In genomic region chr3R:5672658-5673217, dm6 we compare ENCODE assay signal across 4 fruit fly cellular contexts.
TF ChIP-seq lines count a peak whose summit lies in the region.

No protein-coding gene starts in this region.

TF ChIP-seq in whole organism, adult, 20 proteins besides CTCF, POLR2A, EP300 and RAD21 (continued from another document):
- TF ChIP-seq CG1620 (GFP tag; optimal IDR thresholded peaks at IDR 0.05; lab: Kevin White, UChicago) (no peak), bab1 (GFP tag; optimal IDR thresholded peaks at IDR 0.05; lab: Kevin White, UChicago) (peak; percentile 67)

TF ChIP-seq in whole organism, embryonic, 481 proteins besides CTCF, POLR2A, EP300 and RAD21 (continued from another document and continues in another):
- peak; percentile 19 for TF ChIP-seq Myb (GFP tag; optimal IDR thresholded peaks at IDR 0.05; lab: Kevin White, UChicago)
- no peak for TF ChIP-seq Abd-B (GFP tag; optimal IDR thresholded peaks at IDR 0.05; lab: Kevin White, UChicago)
- TF ChIP-seq ro (GFP tag; IDR thresholded peaks at IDR 0.05; lab: Robert Waterston, UW) = no peak
- TF ChIP-seq CG32767 (GFP tag; IDR thresholded peaks at IDR 0.05; lab: Robert Waterston, UW) = peak; percentile 48; the same call in 1 of the 2 replicates
- TF ChIP-seq CG14667 (GFP tag; IDR thresholded peaks at IDR 0.05; lab: Robert Waterston, UW) = no peak
- peak; percentile 48 for TF ChIP-seq CG7786 (GFP tag; optimal IDR thresholded peaks at IDR 0.05; lab: Kevin White, UChicago)
- no peak for TF ChIP-seq Gug (GFP tag; IDR thresholded peaks at IDR 0.05; lab: Robert Waterston, UW)
- TF ChIP-seq CG16779 (GFP tag; IDR thresholded peaks at IDR 0.05; lab: Robert Waterston, UW) = no peak
- peak; percentile 87 for TF ChIP-seq CG1529 (GFP tag; optimal IDR thresholded peaks at IDR 0.05; lab: Kevin White, UChicago)
- no peak for TF ChIP-seq gfzf (GFP tag; optimal IDR thresholded peaks at IDR 0.05; lab: Kevin White, UChicago)
- peak; percentile 62 for TF ChIP-seq CG8281 (tag; optimal IDR thresholded peaks at IDR 0.05; lab: Kevin White, UChicago)
- TF ChIP-seq zen2 (GFP tag; IDR thresholded peaks at IDR 0.05; lab: Robert Waterston, UW; ENCODE audit: partially characterized antibody) = no peak
- TF ChIP-seq Dfd (GFP tag; optimal IDR thresholded peaks at IDR 0.05; lab: Kevin White, UChicago) = no peak
- peak; percentile 75 for TF ChIP-seq run (tag; optimal IDR thresholded peaks at IDR 0.05; lab: Kevin White, UChicago)
- TF ChIP-seq Tbp (GFP tag; optimal IDR thresholded peaks at IDR 0.05; lab: Kevin White, UChicago) = no peak
- TF ChIP-seq CG12104 (GFP tag; optimal IDR thresholded peaks at IDR 0.05; lab: Kevin White, UChicago) = peak; percentile 76
- TF ChIP-seq Scr (GFP tag; IDR thresholded peaks at IDR 0.05; lab: Robert Waterston, UW; ENCODE audit: partially characterized antibody) = peak; percentile 33
- no peak for TF ChIP-seq CG9215 (GFP tag; IDR thresholded peaks at IDR 0.05; lab: Robert Waterston, UW)
- 0 out of 2 replicates have a peak, but pooled peaks have one; percentile 33 for TF ChIP-seq CG7372 (GFP tag; IDR thresholded peaks at IDR 0.05; lab: Robert Waterston, UW)
- TF ChIP-seq bab2 (GFP tag; optimal IDR thresholded peaks at IDR 0.05; lab: Kevin White, UChicago) = peak; percentile 77
- TF ChIP-seq CG18764 (GFP tag; optimal IDR thresholded peaks at IDR 0.05; lab: Kevin White, UChicago) = peak; percentile 74
- TF ChIP-seq CG33213 (GFP tag; optimal IDR thresholded peaks at IDR 0.05; lab: Kevin White, UChicago) = peak; percentile 68
- no peak for TF ChIP-seq Elba2 (GFP tag; optimal IDR thresholded peaks at IDR 0.05; lab: Kevin White, UChicago)
- peak; percentile 55 to 82 for TF ChIP-seq bsh (GFP tag; optimal IDR thresholded peaks at IDR 0.05; lab: Kevin White, UChicago)
- TF ChIP-seq CG1832 (GFP tag; optimal IDR thresholded peaks at IDR 0.05; lab: Kevin White, UChicago) = no peak
- no peak for TF ChIP-seq abd-A (tag; optimal IDR thresholded peaks at IDR 0.05; lab: Kevin White, UChicago)
- TF ChIP-seq Nf-YB (GFP tag; optimal IDR thresholded peaks at IDR 0.05; lab: Kevin White, UChicago) = peak; percentile 73
- TF ChIP-seq cwo (GFP tag; optimal IDR thresholded peaks at IDR 0.05; lab: Kevin White, UChicago) = peak; percentile 95
- TF ChIP-seq gem (tag; optimal IDR thresholded peaks at IDR 0.05; lab: Kevin White, UChicago) = peak; percentile 73
- no peak for TF ChIP-seq CG32772 (GFP tag; IDR thresholded peaks at IDR 0.05; lab: Robert Waterston, UW)
- TF ChIP-seq tll (GFP tag; optimal IDR thresholded peaks at IDR 0.05; lab: Kevin White, UChicago) = no peak
- TF ChIP-seq Doc3 (GFP tag; IDR thresholded peaks at IDR 0.05; lab: Robert Waterston, UW; ENCODE audit: partially characterized antibody) = no peak
- TF ChIP-seq CG2875 (GFP tag; optimal IDR thresholded peaks at IDR 0.05; lab: Kevin White, UChicago) = peak; percentile 93
- TF ChIP-seq ham (GFP tag; IDR thresholded peaks at IDR 0.05; lab: Robert Waterston, UW) = no peak
- TF ChIP-seq CG1024 (GFP tag; IDR thresholded peaks at IDR 0.05; lab: Robert Waterston, UW) = peak; percentile 52; the same call in 1 of the 2 replicates
- peak; percentile 98 for TF ChIP-seq Med (GFP tag; lab: Kevin White, UChicago)
- TF ChIP-seq en (GFP tag; optimal IDR thresholded peaks at IDR 0.05; lab: Kevin White, UChicago) = peak; percentile 47
- peak; percentile 78 for TF ChIP-seq Lhr (GFP tag; optimal IDR thresholded peaks at IDR 0.05; lab: Kevin White, UChicago)
- TF ChIP-seq CG10274 (GFP tag; optimal IDR thresholded peaks at IDR 0.05; lab: Kevin White, UChicago) = peak; percentile 48
- TF ChIP-seq CG5953 (GFP tag; IDR thresholded peaks at IDR 0.05; lab: Robert Waterston, UW) = no peak
- TF ChIP-seq CG5180 (GFP tag; optimal IDR thresholded peaks at IDR 0.05; lab: Kevin White, UChicago) = peak; percentile 83
- no peak for TF ChIP-seq sc (optimal IDR thresholded peaks at IDR 0.05; lab: Kevin White, UChicago)
- peak; percentile 77 for TF ChIP-seq sc (GFP tag; optimal IDR thresholded peaks at IDR 0.05; lab: Kevin White, UChicago)
- no peak for TF ChIP-seq CG15073 (GFP tag; optimal IDR thresholded peaks at IDR 0.05; lab: Kevin White, UChicago)

TF ChIP-seq in whole organism, prepupa, 60 proteins besides CTCF, POLR2A, EP300 and RAD21 (continued from another document):
- TF ChIP-seq cyc (GFP tag; optimal IDR thresholded peaks at IDR 0.05; lab: Kevin White, UChicago) (no peak), Lpt (GFP tag; optimal IDR thresholded peaks at IDR 0.05; lab: Kevin White, UChicago) (no peak), Eip93F (GFP tag; optimal IDR thresholded peaks at IDR 0.05; lab: Kevin White, UChicago) (peak; percentile 13), CG6276 (GFP tag; optimal IDR thresholded peaks at IDR 0.05; lab: Kevin White, UChicago) (peak; percentile 44), CG6808 (GFP tag; optimal IDR thresholded peaks at IDR 0.05; lab: Kevin White, UChicago) (no peak), CG6854 (GFP tag; optimal IDR thresholded peaks at IDR 0.05; lab: Kevin White, UChicago) (no peak), CG34406 (GFP tag; optimal IDR thresholded peaks at IDR 0.05; lab: Kevin White, UChicago) (no peak), lz (GFP tag; optimal IDR thresholded peaks at IDR 0.05; lab: Kevin White, UChicago) (no peak), Sox102F (GFP tag; optimal IDR thresholded peaks at IDR 0.05; lab: Kevin White, UChicago) (no peak), Smox (GFP tag; optimal IDR thresholded peaks at IDR 0.05; lab: Kevin White, UChicago) (no peak), eg (GFP tag; IDR thresholded peaks at IDR 0.05; lab: Robert Waterston, UW) (peak; percentile 43; the same call in 1 of the 3 replicates), fd85E (GFP tag; optimal IDR thresholded peaks at IDR 0.05; lab: Kevin White, UChicago) (peak; percentile 35), CG3919 (GFP tag; optimal IDR thresholded peaks at IDR 0.05; lab: Kevin White, UChicago) (no peak), Hr38 (GFP tag; optimal IDR thresholded peaks at IDR 0.05; lab: Kevin White, UChicago) (no peak), CG6163 (GFP tag; IDR thresholded peaks at IDR 0.05; lab: Robert Waterston, UW) (peak; percentile 60; the same call in 1 of the 3 replicates)

TF ChIP-seq in whole organism, wandering third instar larva, 38 proteins besides CTCF, POLR2A, EP300 and RAD21 (continued from another document):
- TF ChIP-seq psq (GFP tag; optimal IDR thresholded peaks at IDR 0.05; lab: Kevin White, UChicago) (peak; percentile 19), Dif (GFP tag; optimal IDR thresholded peaks at IDR 0.05; lab: Kevin White, UChicago; ENCODE audit: partially characterized antibody) (no peak), dmrt93B (GFP tag; optimal IDR thresholded peaks at IDR 0.05; lab: Kevin White, UChicago) (no peak), CG9705 (GFP tag; optimal IDR thresholded peaks at IDR 0.05; lab: Kevin White, UChicago) (no peak), Sp1 (GFP tag; optimal IDR thresholded peaks at IDR 0.05; lab: Kevin White, UChicago) (no peak), Hr78 (GFP tag; optimal IDR thresholded peaks at IDR 0.05; lab: Kevin White, UChicago) (no peak), Vsx2 (GFP tag; optimal IDR thresholded peaks at IDR 0.05; lab: Kevin White, UChicago; ENCODE audit: partially characterized antibody) (no peak), Myc (optimal IDR thresholded peaks at IDR 0.05; lab: Kevin White, UChicago) (no peak), sv (GFP tag; optimal IDR thresholded peaks at IDR 0.05; lab: Kevin White, UChicago) (no peak), GATAd (GFP tag; optimal IDR thresholded peaks at IDR 0.05; lab: Kevin White, UChicago) (no peak), rgr (GFP tag; optimal IDR thresholded peaks at IDR 0.05; lab: Kevin White, UChicago) (no peak)
